Fruit fly (Drosophila melanogaster) whole organism: ENCODE data around the gene deltaCOP.

Source experiments
- CG8478 ChIP-seq: fragments of >200 bp; optimal IDR thresholded peaks from 2 replicates; lab custom pipeline; 2018; ENCODE audit warnings: inconsistent platforms
- EcR ChIP-seq, 2 experiments: fragments of >200 bp; optimal IDR thresholded peaks; 2 replicates each; lab custom pipeline; 2017; ENCODE audit warnings: missing biosample characterization in 2 of 2, missing genetic modification characterization in 2 of 2, missing genetic modification reagents in 2 of 2
- pan ChIP-seq: fragments of >200 bp; optimal IDR thresholded peaks from 2 replicates; lab custom pipeline; 2017
- psq ChIP-seq: fragments of >200 bp; optimal IDR thresholded peaks from 2 replicates; lab custom pipeline; 2017
- usp ChIP-seq: fragments of >200 bp; optimal IDR thresholded peaks from 2 replicates; lab custom pipeline; 2017; ENCODE audit warnings: missing biosample characterization, missing genetic modification characterization, mixed read lengths

DNA sequence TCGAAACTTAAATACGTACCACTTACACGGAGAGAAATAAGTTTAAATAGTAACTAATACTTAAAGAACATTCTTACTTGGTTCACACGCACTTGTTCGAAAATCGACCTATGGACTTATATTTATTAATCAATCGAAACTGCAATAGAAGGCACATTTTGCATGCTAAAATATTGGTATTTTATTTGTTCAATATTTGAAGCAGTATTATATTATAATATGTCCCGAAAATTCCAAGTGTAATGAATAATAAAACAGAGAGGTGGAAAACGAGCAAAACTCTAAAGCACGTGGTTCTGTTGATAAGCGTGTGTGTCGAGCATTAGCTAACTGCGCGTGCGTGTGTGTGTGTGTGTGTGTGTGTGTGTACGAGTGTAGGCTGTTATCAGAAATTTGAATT, 11.7 kb downstream of the deltaCOP start:
- no peak for TF ChIP-seq CG8478 (lab: Kevin White, UChicago)
- no peak for TF ChIP-seq EcR (GFP tag; optimal IDR thresholded peaks at IDR 0.05; lab: Kevin White, UChicago)
- TF ChIP-seq usp, result no peak
- no peak for TF ChIP-seq psq (lab: Kevin White, UChicago)
- TF ChIP-seq pan (lab: Kevin White, UChicago), result no peak
